Worm (Caenorhabditis elegans): ENCODE data around the gene gcy-12.

DNA sequence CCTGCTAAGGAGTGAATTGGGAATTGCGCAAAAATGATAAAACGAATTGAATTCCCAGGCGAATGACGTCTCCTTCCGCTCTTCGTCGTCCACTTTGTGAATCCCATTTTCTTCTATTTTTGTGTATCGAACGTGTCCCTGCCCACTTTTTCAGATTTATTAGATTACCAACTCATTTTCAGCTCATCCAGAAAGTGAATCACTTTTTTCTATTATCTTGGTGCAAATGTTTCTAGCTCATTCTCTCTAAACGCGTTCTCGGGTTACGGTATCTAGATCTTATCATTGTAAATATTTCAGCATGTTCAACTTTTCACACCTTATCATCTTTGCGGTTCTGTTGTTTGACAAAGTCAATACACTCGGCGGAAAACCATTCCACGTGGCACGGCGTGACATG is 22.7 kb upstream of the gcy-12 start, which contains the start of gene ZK622.5:
- no peak for TF ChIP-seq snpc-4 (tag; optimal IDR thresholded peaks at IDR 0.05)
- no peak for TF ChIP-seq lin-13 (GFP tag; optimal IDR thresholded peaks at IDR 0.05)
- no peak for TF ChIP-seq nhr-77 (tag; optimal IDR thresholded peaks at IDR 0.05)
- TF ChIP-seq sem-4 (tag; optimal IDR thresholded peaks at IDR 0.05) = no peak
- no peak for TF ChIP-seq elt-3 (tag; optimal IDR thresholded peaks at IDR 0.05)
